Worm (Caenorhabditis elegans): ENCODE data around the gene T20D4.3.

DNA sequence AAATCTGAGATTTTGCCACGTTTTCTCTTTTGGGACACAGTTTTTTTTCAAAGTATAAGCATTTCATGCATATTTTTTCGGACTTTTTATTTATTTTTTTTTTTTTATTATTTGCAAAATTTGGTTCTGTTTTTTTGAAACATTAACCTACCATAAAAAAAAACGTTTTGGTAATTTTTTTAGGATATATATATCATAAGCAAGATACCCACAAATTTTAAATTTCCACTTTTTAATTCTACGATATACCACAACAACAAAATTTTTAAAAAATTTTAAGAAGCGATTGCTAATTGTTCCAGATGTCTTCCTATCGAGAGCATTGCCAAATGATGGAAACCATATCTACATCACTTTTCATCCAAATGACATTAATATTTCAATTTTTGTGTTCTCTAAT is 10.7 kb downstream of the T20D4.3 start, which contains the start of gene srab-20:
- TF ChIP-seq nhr-12 (tag; optimal IDR thresholded peaks at IDR 0.05) (no peak), pqm-1 (tag; optimal IDR thresholded peaks at IDR 0.05) (no peak), lin-13 (GFP tag; optimal IDR thresholded peaks at IDR 0.05) (no peak), F16B12.6 (tag; optimal IDR thresholded peaks at IDR 0.05) (no peak), dpl-1 (GFP tag; optimal IDR thresholded peaks at IDR 0.05) (no peak), sox-4 (tag; optimal IDR thresholded peaks at IDR 0.05) (no peak), mdl-1 (tag; optimal IDR thresholded peaks at IDR 0.05) (no peak), mab-9 (GFP tag; IDR thresholded peaks at IDR 0.05) (no peak), ama-1 (optimal IDR thresholded peaks at IDR 0.05) (no peak), egl-27 (tag; optimal IDR thresholded peaks at IDR 0.05) (no peak), lin-14 (GFP tag; optimal IDR thresholded peaks at IDR 0.05) (no peak), jun-1 (tag; optimal IDR thresholded peaks at IDR 0.05) (no peak), egl-13 (tag; optimal IDR thresholded peaks at IDR 0.05) (no peak)
